Fruit fly (Drosophila melanogaster) whole organism, embryonic: ENCODE measurements around the gene mask.
A peak's percentile ranks its signal among the peaks of the same experiment; 100 is the strongest.

Experiments used
- ATbp ChIP-seq: fragments of 200-800 bp; sonication (Bioruptor generic); optimal IDR thresholded peaks from 2 replicates; lab custom pipeline; 2017; ENCODE audit warnings: missing biosample characterization, mild to moderate bottlenecking, missing genetic modification characterization, missing genetic modification reagents
- Atf-2 ChIP-seq: fragments of 200-800 bp; sonication (Bioruptor generic); optimal IDR thresholded peaks from 2 replicates; lab custom pipeline; 2016; ENCODE audit warnings: missing biosample characterization, missing genetic modification characterization
- Atf3 ChIP-seq: fragments of 200-800 bp; sonication (Bioruptor generic); optimal IDR thresholded peaks from 3 replicates; lab custom pipeline; 2016; ENCODE audit warnings: missing biosample characterization, missing genetic modification characterization
- B-H2 ChIP-seq: fragments of 200-800 bp; sonication (Bioruptor generic); optimal IDR thresholded peaks from 2 replicates; lab custom pipeline; 2018; ENCODE audit warnings: missing biosample characterization, mild to moderate bottlenecking, missing genetic modification characterization
- CG10321 ChIP-seq: fragments of 200-800 bp; sonication (Bioruptor generic); IDR thresholded peaks from 2 replicates; pipeline ENCODE4 v1.3.6; 2022; ENCODE audit warnings: missing biosample characterization, missing genetic modification characterization
- CG12104 ChIP-seq: fragments of 200-800 bp; sonication (Bioruptor generic); optimal IDR thresholded peaks from 3 replicates; lab custom pipeline; 2016; ENCODE audit warnings: missing biosample characterization, missing genetic modification characterization
- CG12659 ChIP-seq: fragments of 200-800 bp; sonication (Bioruptor generic); optimal IDR thresholded peaks from 3 replicates; lab custom pipeline; 2017; ENCODE audit warnings: mild to moderate bottlenecking, missing biosample characterization, missing genetic modification reagents, missing genetic modification characterization
- CG13775 ChIP-seq: fragments of 200-800 bp; sonication (Bioruptor generic); optimal IDR thresholded peaks from 3 replicates; lab custom pipeline; 2017; ENCODE audit warnings: missing biosample characterization, mild to moderate bottlenecking, missing genetic modification characterization
- CG15269 ChIP-seq: fragments of 200-800 bp; sonication (Bioruptor generic); optimal IDR thresholded peaks from 2 replicates; lab custom pipeline; 2018; ENCODE audit warnings: missing biosample characterization, mild to moderate bottlenecking, missing genetic modification characterization, moderate library complexity
- CG1647 ChIP-seq: fragments of 200-800 bp; sonication (Bioruptor generic); optimal IDR thresholded peaks from 3 replicates; lab custom pipeline; 2016; ENCODE audit warnings: missing biosample characterization, missing genetic modification characterization
- CG16779 ChIP-seq: fragments of 200-800 bp; sonication (Bioruptor generic); IDR thresholded peaks from 2 replicates; pipeline ENCODE4 v1.3.6; 2022; ENCODE audit warnings: missing biosample characterization, missing genetic modification characterization
- CG2199 ChIP-seq: fragments of 200-800 bp; sonication (Bioruptor generic); IDR thresholded peaks from 3 replicates; pipeline ENCODE4 v1.3.6; 2022; ENCODE audit warnings: missing biosample characterization, missing genetic modification characterization
- CG34376 ChIP-seq: fragments of 200-800 bp; sonication (Bioruptor generic); optimal IDR thresholded peaks from 2 replicates; lab custom pipeline; 2018; ENCODE audit warnings: missing biosample characterization, mild to moderate bottlenecking, missing genetic modification characterization
- CG3847 ChIP-seq: fragments of 200-800 bp; sonication (Bioruptor generic); IDR thresholded peaks from 2 replicates; pipeline ENCODE4 v1.3.6; 2022; ENCODE audit warnings: missing biosample characterization, missing genetic modification characterization
- CG4730 ChIP-seq: fragments of 200-800 bp; sonication (Bioruptor generic); IDR thresholded peaks from 2 replicates; pipeline ENCODE4 v1.3.6; 2022; ENCODE audit warnings: missing biosample characterization, missing genetic modification characterization
- CG5245 ChIP-seq: fragments of 200-800 bp; sonication (Bioruptor generic); optimal IDR thresholded peaks from 3 replicates; lab custom pipeline; 2016; ENCODE audit warnings: missing biosample characterization, missing genetic modification characterization
- CG6175 ChIP-seq: fragments of 200-800 bp; sonication (Bioruptor generic); IDR thresholded peaks from 3 replicates; pipeline ENCODE4 v1.3.6; 2022; ENCODE audit warnings: missing biosample characterization, missing genetic modification characterization
- CG6254 ChIP-seq: fragments of 200-800 bp; sonication (Bioruptor generic); optimal IDR thresholded peaks from 3 replicates; lab custom pipeline; 2017; ENCODE audit warnings: mild to moderate bottlenecking, missing biosample characterization, missing genetic modification reagents, missing genetic modification characterization
- CG8089 ChIP-seq: fragments of 200-800 bp; sonication (Bioruptor generic); optimal IDR thresholded peaks from 3 replicates; lab custom pipeline; 2016; ENCODE audit warnings: missing biosample characterization, missing genetic modification characterization
- CG8388 ChIP-seq: fragments of 200-800 bp; sonication (Bioruptor generic); optimal IDR thresholded peaks from 2 replicates; lab custom pipeline; 2019; ENCODE audit warnings: missing biosample characterization, mild to moderate bottlenecking, missing genetic modification characterization, moderate library complexity
- CG8765 ChIP-seq: fragments of 200-800 bp; sonication (Bioruptor generic); IDR thresholded peaks from 2 replicates; pipeline ENCODE4 v1.3.6; 2022; ENCODE audit warnings: missing biosample characterization, missing genetic modification characterization
- CoRest ChIP-seq: fragments of 200-800 bp; sonication (Bioruptor generic); optimal IDR thresholded peaks from 3 replicates; lab custom pipeline; 2018; ENCODE audit warnings: missing biosample characterization, mild to moderate bottlenecking, missing genetic modification characterization, moderate library complexity
- Fer1 ChIP-seq: fragments of 200-800 bp; sonication (Bioruptor generic); optimal IDR thresholded peaks from 2 replicates; lab custom pipeline; 2017; ENCODE audit warnings: missing biosample characterization, mild to moderate bottlenecking, missing genetic modification characterization
- Fer3 ChIP-seq: fragments of 200-800 bp; sonication (Bioruptor generic); optimal IDR thresholded peaks from 2 replicates; lab custom pipeline; 2018; ENCODE audit warnings: missing biosample characterization, mild to moderate bottlenecking, missing genetic modification characterization, moderate library complexity
- HHEX ChIP-seq: fragments of 200-800 bp; sonication (Bioruptor generic); optimal IDR thresholded peaks from 3 replicates; lab custom pipeline; 2017; ENCODE audit warnings: missing biosample characterization, mild to moderate bottlenecking, missing genetic modification characterization, missing genetic modification reagents
- HLHmδ ChIP-seq: fragments of 200-800 bp; sonication (Bioruptor generic); optimal IDR thresholded peaks from 2 replicates; lab custom pipeline; 2018; ENCODE audit warnings: missing biosample characterization, mild to moderate bottlenecking, missing genetic modification characterization, moderate library complexity
- HmgZ ChIP-seq: fragments of 200-800 bp; sonication (Bioruptor generic); optimal IDR thresholded peaks from 2 replicates; lab custom pipeline; 2018; ENCODE audit warnings: missing biosample characterization, mild to moderate bottlenecking, missing genetic modification characterization
- Lhr ChIP-seq: fragments of 200-800 bp; sonication (Bioruptor generic); optimal IDR thresholded peaks from 3 replicates; lab custom pipeline; 2017; ENCODE audit warnings: mild to moderate bottlenecking, missing biosample characterization, missing genetic modification reagents, missing genetic modification characterization
- MBD-R2 ChIP-seq: fragments of 200-800 bp; sonication (Bioruptor generic); IDR thresholded peaks from 2 replicates; pipeline ENCODE4 v1.3.6; 2022; ENCODE audit warnings: missing biosample characterization, missing genetic modification characterization
- Meics ChIP-seq: fragments of 200-800 bp; sonication (Bioruptor generic); optimal IDR thresholded peaks from 2 replicates; lab custom pipeline; 2017; ENCODE audit warnings: missing biosample characterization, mild to moderate bottlenecking, missing genetic modification characterization
- Nf-YC ChIP-seq: fragments of 200-800 bp; optimal IDR thresholded peaks from 3 replicates; lab custom pipeline; 2019; ENCODE audit warnings: missing biosample characterization, mild to moderate bottlenecking, missing genetic modification characterization, moderate library complexity
- Opbp ChIP-seq: fragments of 200-800 bp; sonication (Bioruptor generic); IDR thresholded peaks from 3 replicates; pipeline ENCODE4 v1.3.6; 2022; ENCODE audit warnings: missing biosample characterization, missing genetic modification characterization; ENCODE audit not compliant: partially characterized antibody
- Sry-δ ChIP-seq: fragments of 200-800 bp; sonication (Bioruptor generic); optimal IDR thresholded peaks from 2 replicates; lab custom pipeline; 2016; ENCODE audit warnings: missing biosample characterization, missing genetic modification characterization
- Xrp1 ChIP-seq: fragments of 200-800 bp; sonication (Bioruptor generic); IDR thresholded peaks from 2 replicates; pipeline ENCODE4 v1.3.6; 2022; ENCODE audit warnings: missing biosample characterization, missing genetic modification characterization
- ase ChIP-seq: fragments of 200-800 bp; sonication (Bioruptor generic); IDR thresholded peaks from 3 replicates; pipeline ENCODE4 v1.3.6; 2022; ENCODE audit warnings: missing biosample characterization, missing genetic modification characterization
- chn ChIP-seq: fragments of 200-800 bp; sonication (Bioruptor generic); optimal IDR thresholded peaks from 2 replicates; lab custom pipeline; 2016; ENCODE audit warnings: missing biosample characterization, missing genetic modification characterization
- corto ChIP-seq: fragments of 200-800 bp; sonication (Bioruptor generic); optimal IDR thresholded peaks from 2 replicates; lab custom pipeline; 2016; ENCODE audit warnings: missing biosample characterization, mild to moderate bottlenecking, missing genetic modification characterization, moderate library complexity
- dan ChIP-seq: fragments of 200-800 bp; sonication (Bioruptor generic); IDR thresholded peaks from 2 replicates; pipeline ENCODE4 v1.3.6; 2022; ENCODE audit warnings: missing biosample characterization, missing genetic modification characterization
- gsb ChIP-seq: fragments of 200-800 bp; sonication (Bioruptor generic); IDR thresholded peaks from 2 replicates; pipeline ENCODE4 v1.3.6; 2022; ENCODE audit warnings: missing biosample characterization, missing genetic modification characterization
- kah ChIP-seq: fragments of 200-800 bp; sonication (Bioruptor generic); optimal IDR thresholded peaks from 2 replicates; lab custom pipeline; 2018; ENCODE audit warnings: missing biosample characterization, mild to moderate bottlenecking, missing genetic modification characterization
- klu ChIP-seq: fragments of 200-800 bp; sonication (Bioruptor generic); IDR thresholded peaks from 2 replicates; pipeline ENCODE4 v1.3.6; 2022; ENCODE audit warnings: missing biosample characterization, missing genetic modification characterization
- lmd ChIP-seq: fragments of 200-800 bp; sonication (Bioruptor generic); IDR thresholded peaks from 2 replicates; pipeline ENCODE4 v1.3.6; 2022; ENCODE audit warnings: missing biosample characterization, missing genetic modification characterization
- otp ChIP-seq: fragments of 200-800 bp; sonication (Bioruptor generic); IDR thresholded peaks from 3 replicates; pipeline ENCODE4, ENCODE4 v1.3.6; 2022; ENCODE audit warnings: missing biosample characterization, missing genetic modification characterization
- pita ChIP-seq: fragments of 200-800 bp; sonication (Bioruptor generic); optimal IDR thresholded peaks from 2 replicates; lab custom pipeline; 2017; ENCODE audit warnings: missing biosample characterization, mild to moderate bottlenecking, missing genetic modification characterization
- repo ChIP-seq: fragments of 200-800 bp; sonication (Bioruptor generic); optimal IDR thresholded peaks from 2 replicates; lab custom pipeline; 2016; ENCODE audit warnings: missing biosample characterization, missing genetic modification characterization
- rib ChIP-seq: fragments of 200-800 bp; sonication (Bioruptor generic); IDR thresholded peaks from 2 replicates; pipeline ENCODE4 v1.3.6; 2022; ENCODE audit warnings: missing biosample characterization, missing genetic modification characterization
- row ChIP-seq: fragments of 200-800 bp; sonication (Bioruptor generic); IDR thresholded peaks from 3 replicates; pipeline ENCODE4 v1.3.6; 2022; ENCODE audit warnings: missing biosample characterization, missing genetic modification characterization
- stwl ChIP-seq: fragments of 200-800 bp; sonication (Bioruptor generic); optimal IDR thresholded peaks from 3 replicates; lab custom pipeline; 2018; ENCODE audit warnings: missing biosample characterization, mild to moderate bottlenecking, missing genetic modification characterization, moderate library complexity
- tgo ChIP-seq: fragments of 200-800 bp; sonication (Bioruptor generic); IDR thresholded peaks from 3 replicates; pipeline ENCODE4 v1.3.6; 2022; ENCODE audit warnings: missing biosample characterization, missing genetic modification characterization

The mask gene

DNA sequence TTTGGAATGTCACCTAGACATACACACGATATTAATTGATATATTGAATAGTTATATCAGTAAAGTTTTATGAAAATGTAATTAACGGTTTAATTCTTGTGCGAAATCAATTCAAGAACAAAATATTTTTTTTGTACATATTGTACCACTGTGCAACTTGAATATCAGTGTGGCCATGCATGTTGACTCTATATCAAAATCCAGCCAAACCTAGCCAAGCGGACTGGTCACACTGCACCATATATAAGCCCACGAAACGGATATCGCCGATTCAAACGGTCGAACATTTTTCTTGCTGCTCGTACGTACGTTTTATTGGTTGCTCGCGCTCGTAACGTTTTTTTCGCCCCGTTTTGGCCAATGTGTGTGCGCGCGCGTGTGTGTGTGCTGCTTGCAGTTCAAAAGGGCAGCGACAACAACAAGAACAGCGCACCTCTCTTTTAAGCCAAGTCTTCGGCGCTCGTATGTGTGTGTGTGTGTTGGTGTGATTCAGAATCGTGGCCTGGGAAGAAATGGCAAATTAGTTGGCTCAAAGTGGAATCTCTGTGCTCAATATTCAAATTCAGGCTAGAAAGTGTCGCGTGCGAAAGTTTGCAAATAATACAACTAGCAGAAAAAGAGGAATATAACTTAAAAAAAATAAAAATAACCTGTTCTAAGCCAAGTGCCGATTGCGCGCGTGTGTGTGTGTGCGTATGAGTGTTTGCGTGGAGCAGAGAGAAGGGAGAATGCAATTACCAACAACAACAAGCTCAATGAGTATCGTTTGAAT, 64.6 kb downstream of the mask start, which contains the start of gene crb (continued):
- TF ChIP-seq Atf3 (peak; percentile 25), rib (GFP tag; lab: Robert Waterston, UW) (peak; percentile 80), B-H2 (peak; percentile 73), chn (GFP tag; lab: Kevin White, UChicago) (peak; percentile 59), gsb (GFP tag; lab: Robert Waterston, UW) (0 out of 2 replicates have a peak, but pooled peaks have one; percentile 13), Nf-YC (peak; percentile 49), CG12104 (no peak), CG6175 (GFP tag; lab: Robert Waterston, UW) (no peak), Lhr (GFP tag; lab: Kevin White, UChicago) (peak; percentile 63), Fer1 (peak; percentile 58), ATbp (GFP tag; lab: Kevin White, UChicago) (no peak), CoRest (tag; lab: Kevin White, UChicago) (peak; percentile 54), CG8765 (GFP tag; lab: Robert Waterston, UW) (no peak), CG15269 (peak; percentile 60), CG3847 (GFP tag; lab: Robert Waterston, UW) (peak; percentile 68), Opbp (GFP tag; lab: Robert Waterston, UW) (peak; percentile 74; the same call in 2 of the 3 replicates), CG1647 (GFP tag; lab: Kevin White, UChicago) (no peak), kah (GFP tag; lab: Kevin White, UChicago) (no peak), dan (GFP tag; lab: Robert Waterston, UW) (no peak), CG34376 (peak; percentile 61), CG12659 (GFP tag; lab: Kevin White, UChicago) (peak; percentile 65), HHEX (no peak), CG8089 (GFP tag; lab: Kevin White, UChicago) (peak; percentile 6), CG10321 (GFP tag; lab: Robert Waterston, UW) (0 out of 2 replicates have a peak, but pooled peaks have one; percentile 25), stwl (tag; lab: Kevin White, UChicago) (peak; percentile 74), CG16779 (GFP tag; lab: Robert Waterston, UW) (no peak), HmgZ (tag; lab: Kevin White, UChicago) (peak; percentile 83), corto (GFP tag; lab: Kevin White, UChicago) (no peak), CG4730 (GFP tag; lab: Robert Waterston, UW) (no peak), otp (peak; percentile 33; the same call in 1 of the 3 replicates), repo (GFP tag; lab: Kevin White, UChicago) (peak; percentile 19), klu (GFP tag; lab: Robert Waterston, UW) (no peak), row (GFP tag; lab: Robert Waterston, UW) (peak; percentile 86), ase (GFP tag; lab: Robert Waterston, UW) (peak; percentile 55; the same call in 1 of the 3 replicates), CG5245 (GFP tag; lab: Kevin White, UChicago) (no peak), Fer3 (tag; lab: Kevin White, UChicago) (peak; percentile 54), MBD-R2 (GFP tag; lab: Robert Waterston, UW) (peak; percentile 66), Sry-δ (GFP tag; lab: Kevin White, UChicago) (peak; percentile 18), Atf-2 (GFP tag; lab: Kevin White, UChicago) (no peak), HLHmδ (GFP tag; lab: Kevin White, UChicago) (peak; percentile 53), CG6254 (GFP tag; lab: Kevin White, UChicago) (no peak), lmd (GFP tag; lab: Robert Waterston, UW) (peak; percentile 37; the same call in 1 of the 2 replicates), pita (GFP tag; lab: Kevin White, UChicago) (no peak), CG13775 (GFP tag; lab: Kevin White, UChicago) (peak; percentile 51), CG2199 (GFP tag; lab: Robert Waterston, UW) (0 out of 3 replicates have a peak, but pooled peaks have one; percentile 56), CG8388 (GFP tag; lab: Kevin White, UChicago) (peak; percentile 14), Xrp1 (GFP tag; lab: Robert Waterston, UW) (peak; percentile 61), Meics (peak; percentile 64), tgo (GFP tag; lab: Robert Waterston, UW) (peak; percentile 56)
